Worm (Caenorhabditis elegans) whole organism, L1 larva: ENCODE results near the gene Y75B12B.13.

Experiments used
- unc-130 ChIP-seq: fragments of 150-350 bp; optimal IDR thresholded peaks from 2 replicates; lab custom pipeline; 2017; ENCODE audit warnings: missing biosample characterization, missing genetic modification characterization, inconsistent platforms
- zip-4 ChIP-seq: fragments of 200-800 bp; sonication (Bioruptor generic); optimal IDR thresholded peaks from 2 replicates; lab custom pipeline; 2018; ENCODE audit warnings: mild to moderate bottlenecking, missing genetic modification characterization, moderate library complexity, missing compliant biosample characterization

ce11 chrV:15179757-15180156, 14.1 kb downstream of the Y75B12B.13 start, which contains the start of gene T09F5.10:
- TF ChIP-seq unc-130 (no peak), zip-4 (GFP tag; lab: Kevin White, UChicago) (no peak)
